Fruit fly (Drosophila melanogaster): ENCODE data around the gene CG42680.
A peak's percentile ranks its signal among the peaks of the same experiment; 100 is the strongest.

Gene CG42680

dm6 chr2L:14622182-14622581 lies 34.1 kb upstream of the CG42680 start (continued):
- TF ChIP-seq oc (tag; optimal IDR thresholded peaks at IDR 0.05) (no peak), ATbp (GFP tag; optimal IDR thresholded peaks at IDR 0.05) (peak; percentile 8), Neu2 (GFP tag; optimal IDR thresholded peaks at IDR 0.05; ENCODE audit: borderline replicate concordance) (peak; percentile 35), Hr3 (GFP tag; optimal IDR thresholded peaks at IDR 0.05) (peak; percentile 20), repo (GFP tag; optimal IDR thresholded peaks at IDR 0.05) (peak; percentile 36), gce (GFP tag; IDR thresholded peaks at IDR 0.05) (peak; percentile 43; the same call in 1 of the 3 replicates), trem (tag; optimal IDR thresholded peaks at IDR 0.05) (peak; percentile 35), chn (GFP tag; optimal IDR thresholded peaks at IDR 0.05) (peak; percentile 57), CG5245 (GFP tag; optimal IDR thresholded peaks at IDR 0.05) (peak; percentile 50), CG15479 (GFP tag; optimal IDR thresholded peaks at IDR 0.05) (no peak), tin (GFP tag; optimal IDR thresholded peaks at IDR 0.05) (peak; percentile 59), vnd (GFP tag; IDR thresholded peaks at IDR 0.05; ENCODE audit: partially characterized antibody) (no peak), CG11560 (tag; IDR thresholded peaks at IDR 0.05) (0 out of 3 replicates have a peak, but pooled peaks have one; percentile 31), klu (GFP tag; IDR thresholded peaks at IDR 0.05) (0 out of 2 replicates have a peak, but pooled peaks have one; percentile 10), ttk (GFP tag; IDR thresholded peaks at IDR 0.05) (peak; percentile 58), CG4424 (GFP tag; optimal IDR thresholded peaks at IDR 0.05) (peak; percentile 60), CG8290 (GFP tag; optimal IDR thresholded peaks at IDR 0.05) (no peak), CG8290 (tag; optimal IDR thresholded peaks at IDR 0.05) (peak in 1 of 2 experiments; percentile 16), sna (GFP tag; IDR thresholded peaks at IDR 0.05; ENCODE audit: partially characterized antibody) (no peak), zf30C (GFP tag; optimal IDR thresholded peaks at IDR 0.05) (peak; percentile 14), dmrt99B (tag; optimal IDR thresholded peaks at IDR 0.05) (peak; percentile 44), sug (tag; optimal IDR thresholded peaks at IDR 0.05) (no peak), sob (GFP tag; IDR thresholded peaks at IDR 0.05) (peak; percentile 36; the same call in 1 of the 2 replicates), Sox102F (GFP tag; optimal IDR thresholded peaks at IDR 0.05) (peak; percentile 43), shn (GFP tag; optimal IDR thresholded peaks at IDR 0.05) (no peak), nmo (GFP tag; optimal IDR thresholded peaks at IDR 0.05) (peak; percentile 58), CG18262 (tag; optimal IDR thresholded peaks at IDR 0.05) (peak; percentile 60), CG1647 (GFP tag; optimal IDR thresholded peaks at IDR 0.05) (peak; percentile 13), Xbp1 (GFP tag; optimal IDR thresholded peaks at IDR 0.05) (peak; percentile 33), CG32532 (GFP tag; IDR thresholded peaks at IDR 0.05) (peak; percentile 14; the same call in 1 of the 2 replicates), cato (GFP tag; optimal IDR thresholded peaks at IDR 0.05; ENCODE audit: borderline replicate concordance) (peak; percentile 31), grn (GFP tag; optimal IDR thresholded peaks at IDR 0.05) (no peak), Deaf1 (tag; optimal IDR thresholded peaks at IDR 0.05) (no peak), Mad (GFP tag; optimal IDR thresholded peaks at IDR 0.05) (no peak), sisA (GFP tag; IDR thresholded peaks at IDR 0.05) (peak; percentile 58), gcm (GFP tag; optimal IDR thresholded peaks at IDR 0.05) (peak; percentile 6), CG9727 (GFP tag; optimal IDR thresholded peaks at IDR 0.05) (peak; percentile 73), CG10979 (tag; optimal IDR thresholded peaks at IDR 0.05) (peak; percentile 76), MESR4 (GFP tag; optimal IDR thresholded peaks at IDR 0.05) (no peak), CG18011 (GFP tag; optimal IDR thresholded peaks at IDR 0.05) (no peak), pho (GFP tag; optimal IDR thresholded peaks at IDR 0.05) (no peak), CG30403 (GFP tag; optimal IDR thresholded peaks at IDR 0.05) (peak; percentile 52), az2 (GFP tag; optimal IDR thresholded peaks at IDR 0.05) (peak; percentile 58), CG2678 (tag; optimal IDR thresholded peaks at IDR 0.05) (peak; percentile 53), PHDP (tag; optimal IDR thresholded peaks at IDR 0.05) (peak; percentile 25), CG6689 (GFP tag; IDR thresholded peaks at IDR 0.05) (peak; percentile 56; the same call in 1 of the 2 replicates), CG10321 (GFP tag; IDR thresholded peaks at IDR 0.05) (no peak), chif (GFP tag; optimal IDR thresholded peaks at IDR 0.05) (peak; percentile 20 to 69), ERR (GFP tag; optimal IDR thresholded peaks at IDR 0.05) (peak; percentile 4), rib (GFP tag; IDR thresholded peaks at IDR 0.05) (no peak), Dref (GFP tag; IDR thresholded peaks at IDR 0.05) (no peak)
